Fruit fly (Drosophila melanogaster) whole organism, pupa: Measurements from ENCODE around the gene CG13028.

Experiments used
- CG10348 ChIP-seq: fragments of 200-800 bp; sonication (Bioruptor generic); IDR thresholded peaks from 2 replicates; pipeline ENCODE4 v1.3.6; 2022; ENCODE audit warnings: missing biosample characterization, missing genetic modification characterization
- CG12605 ChIP-seq: fragments of 200-800 bp; sonication (Bioruptor generic); IDR thresholded peaks from 2 replicates; pipeline ENCODE4 v1.3.6; 2022; ENCODE audit warnings: missing biosample characterization, missing genetic modification characterization
- CG13204 ChIP-seq: fragments of 200-800 bp; sonication (Bioruptor generic); optimal IDR thresholded peaks from 2 replicates; lab custom pipeline; 2018; ENCODE audit warnings: missing biosample characterization, mild to moderate bottlenecking, missing genetic modification characterization, moderate library complexity
- CG14655 ChIP-seq: fragments of 200-800 bp; sonication (Bioruptor generic); optimal IDR thresholded peaks from 3 replicates; lab custom pipeline; 2017; ENCODE audit warnings: mild to moderate bottlenecking, missing biosample characterization, missing genetic modification reagents, missing genetic modification characterization
- CG15710 ChIP-seq: fragments of 200-800 bp; sonication (Bioruptor generic); optimal IDR thresholded peaks from 2 replicates; lab custom pipeline; 2018; ENCODE audit warnings: missing biosample characterization, mild to moderate bottlenecking, missing genetic modification characterization, moderate library complexity
- CG17806 ChIP-seq: fragments of 200-800 bp; sonication (Bioruptor generic); optimal IDR thresholded peaks from 2 replicates; lab custom pipeline; 2018; ENCODE audit warnings: missing biosample characterization, mild to moderate bottlenecking, missing genetic modification characterization, moderate library complexity
- CG32121 ChIP-seq: fragments of 200-800 bp; sonication (Bioruptor generic); IDR thresholded peaks from 2 replicates; pipeline ENCODE4 v1.3.6; 2022; ENCODE audit warnings: missing biosample characterization, missing genetic modification characterization
- CG34367 ChIP-seq: fragments of 200-800 bp; sonication (Bioruptor generic); optimal IDR thresholded peaks from 2 replicates; lab custom pipeline; 2018; ENCODE audit warnings: missing biosample characterization, mild to moderate bottlenecking, missing genetic modification characterization
- CG4496 ChIP-seq: fragments of 200-800 bp; sonication (Bioruptor generic); IDR thresholded peaks from 3 replicates; pipeline ENCODE4 v1.3.6; 2022; ENCODE audit warnings: missing biosample characterization, missing genetic modification characterization
- CG8159 ChIP-seq: fragments of 200-800 bp; sonication (Bioruptor generic); optimal IDR thresholded peaks from 3 replicates; lab custom pipeline; 2018; ENCODE audit warnings: missing biosample characterization, mild to moderate bottlenecking, missing genetic modification characterization, moderate library complexity
- CG8301 ChIP-seq: fragments of 200-800 bp; sonication (Bioruptor generic); optimal IDR thresholded peaks from 2 replicates; lab custom pipeline; 2018; ENCODE audit warnings: missing biosample characterization, mild to moderate bottlenecking, missing genetic modification characterization
- CG9948 ChIP-seq: fragments of 200-800 bp; sonication (Bioruptor generic); optimal IDR thresholded peaks from 2 replicates; lab custom pipeline; 2018; ENCODE audit warnings: missing biosample characterization, mild to moderate bottlenecking, missing genetic modification characterization, moderate library complexity
- D1 ChIP-seq: fragments of 200-800 bp; sonication (Bioruptor generic); optimal IDR thresholded peaks from 2 replicates; lab custom pipeline; 2018; ENCODE audit warnings: missing biosample characterization, mild to moderate bottlenecking, missing genetic modification characterization, moderate library complexity
- EcR ChIP-seq: fragments of 200-800 bp; sonication (Bioruptor generic); optimal IDR thresholded peaks from 3 replicates; lab custom pipeline; 2019; ENCODE audit warnings: missing biosample characterization, missing genetic modification characterization, mild to moderate bottlenecking, moderate library complexity, missing genetic modification reagents
- Ets98B ChIP-seq: fragments of 200-800 bp; sonication (Bioruptor generic); IDR thresholded peaks from 2 replicates; pipeline ENCODE4 v1.3.6; 2022; ENCODE audit warnings: missing biosample characterization, missing genetic modification characterization
- Pif1A ChIP-seq: fragments of 200-800 bp; sonication (Bioruptor generic); optimal IDR thresholded peaks from 3 replicates; lab custom pipeline; 2016; ENCODE audit warnings: missing biosample characterization, missing genetic modification characterization
- Pif1B ChIP-seq: fragments of 200-800 bp; sonication (Bioruptor generic); optimal IDR thresholded peaks from 3 replicates; lab custom pipeline; 2016; ENCODE audit warnings: missing biosample characterization, missing genetic modification characterization
- Snoo ChIP-seq: fragments of 200-800 bp; sonication (Bioruptor generic); optimal IDR thresholded peaks from 3 replicates; lab custom pipeline; 2017; ENCODE audit warnings: missing biosample characterization, mild to moderate bottlenecking, missing genetic modification characterization, inconsistent platforms
- fd96Ca ChIP-seq: fragments of 200-800 bp; sonication (Bioruptor generic); IDR thresholded peaks from 3 replicates; pipeline ENCODE4 v1.3.6; 2022; ENCODE audit warnings: missing biosample characterization, missing genetic modification characterization
- gl ChIP-seq: fragments of 200-800 bp; sonication (Bioruptor generic); optimal IDR thresholded peaks from 2 replicates; lab custom pipeline; 2018; ENCODE audit warnings: missing biosample characterization, mild to moderate bottlenecking, missing genetic modification characterization
- rn ChIP-seq: fragments of 200-800 bp; sonication (Bioruptor generic); IDR thresholded peaks from 2 replicates; pipeline ENCODE4 v1.3.6; 2022; ENCODE audit warnings: missing biosample characterization, missing genetic modification characterization

CG13028 gene

DNA sequence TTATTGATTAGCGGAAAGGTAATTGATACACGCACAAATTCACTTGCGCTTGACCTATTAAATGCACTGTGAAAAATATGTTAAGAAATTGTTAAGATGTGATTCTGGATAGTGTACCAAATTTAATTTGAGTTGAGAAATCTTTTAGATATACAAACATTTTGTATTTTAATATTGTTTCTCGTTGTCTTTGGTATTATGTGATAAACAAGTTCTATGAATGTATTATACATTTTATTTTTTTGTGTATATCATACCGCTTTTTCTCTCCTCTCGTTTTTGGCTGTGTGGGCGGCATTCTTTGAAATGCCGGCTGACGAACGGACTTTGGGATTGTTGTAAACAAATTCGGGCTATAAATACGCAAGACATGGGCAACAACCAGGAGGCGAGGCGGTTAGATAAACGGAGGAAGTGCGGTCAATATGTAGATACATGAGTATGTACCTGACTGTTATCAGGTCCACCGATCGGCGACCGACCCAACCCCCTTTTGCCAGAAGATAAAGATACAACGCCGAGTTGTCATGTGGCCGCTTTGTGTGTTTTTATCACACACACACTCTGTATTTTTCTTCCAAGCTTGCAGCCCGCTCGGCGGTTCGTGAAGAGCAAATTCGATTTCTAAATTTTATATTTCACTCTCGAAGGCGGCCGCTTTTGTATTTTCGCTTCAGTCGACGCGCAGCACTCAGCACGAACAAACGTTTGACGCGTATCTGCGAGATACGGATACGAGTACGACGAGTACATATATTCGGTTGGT is 33.9 kb downstream of the CG13028 start:
- TF ChIP-seq CG4496 (GFP tag; lab: Robert Waterston, UW) (0 out of 3 replicates have a peak, but pooled peaks have one; percentile 7), Ets98B (GFP tag; lab: Robert Waterston, UW) (no peak), CG34367 (tag; lab: Kevin White, UChicago) (no peak), Pif1A (GFP tag; lab: Kevin White, UChicago) (peak; percentile 31), CG32121 (GFP tag; lab: Robert Waterston, UW) (peak; percentile 9; the same call in 1 of the 2 replicates), Pif1B (GFP tag; lab: Kevin White, UChicago) (no peak), CG8159 (tag; lab: Kevin White, UChicago) (no peak), CG17806 (tag; lab: Kevin White, UChicago) (peak; percentile 20), CG10348 (no peak)

DNA sequence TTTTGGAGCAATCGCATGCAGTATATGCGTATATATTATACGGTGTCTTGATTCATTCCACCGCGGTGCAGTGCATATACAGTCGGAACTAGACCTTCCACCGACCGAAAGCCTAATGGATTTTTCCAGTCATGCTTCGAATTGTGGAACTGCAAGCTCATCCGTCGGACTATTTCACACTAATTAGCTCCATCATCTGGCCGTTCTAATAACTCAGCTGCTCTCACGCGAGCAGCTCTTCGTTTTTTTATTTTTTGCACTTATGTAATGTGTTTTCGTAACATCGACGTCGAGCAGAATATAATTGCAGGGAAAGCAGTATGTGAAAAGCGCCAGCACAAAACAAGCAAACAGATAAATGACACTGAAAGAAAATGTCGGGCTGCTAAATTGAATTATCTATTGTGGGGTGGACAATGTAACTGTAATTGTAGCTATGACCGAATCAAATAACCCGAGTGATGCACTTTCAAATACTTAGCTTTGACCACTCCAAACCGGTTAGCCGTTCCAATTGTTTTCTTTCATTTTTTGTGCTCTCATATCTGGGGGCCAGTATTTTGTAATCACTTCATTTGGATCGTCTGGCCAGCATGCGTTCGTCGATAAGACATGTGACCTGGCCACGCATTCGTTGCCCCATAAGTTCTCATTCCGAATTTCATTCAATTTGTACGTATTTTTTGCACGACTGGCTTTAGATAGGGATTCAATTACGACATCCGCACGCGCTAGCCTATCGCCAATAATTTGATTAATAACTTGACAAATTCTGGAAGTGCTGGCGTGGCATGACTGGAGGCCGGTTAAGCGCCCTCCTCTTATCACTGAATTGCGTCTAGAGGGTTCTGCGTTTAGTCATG is 34.7 kb downstream of the CG13028 start, which contains the start of gene Cpr73D:
Gene Cpr73D, minus strand, starts transcription at position 156 of the 863 bp plus-strand sequence.
- TF ChIP-seq CG8159 (tag; lab: Kevin White, UChicago) (no peak), EcR (GFP tag; lab: Kevin White, UChicago) (no peak), Snoo (tag; lab: Kevin White, UChicago) (peak; percentile 1), Ets98B (GFP tag; lab: Robert Waterston, UW) (peak; percentile 57; the same call in 1 of the 2 replicates), fd96Ca (peak; percentile 53; the same call in 2 of the 3 replicates), rn (GFP tag; lab: Robert Waterston, UW) (no peak), CG4496 (GFP tag; lab: Robert Waterston, UW) (peak; percentile 58), D1 (tag; lab: Kevin White, UChicago) (no peak), CG32121 (GFP tag; lab: Robert Waterston, UW) (peak; percentile 49), CG12605 (GFP tag; lab: Robert Waterston, UW) (no peak), CG9948 (tag; lab: Kevin White, UChicago) (no peak)

DNA sequence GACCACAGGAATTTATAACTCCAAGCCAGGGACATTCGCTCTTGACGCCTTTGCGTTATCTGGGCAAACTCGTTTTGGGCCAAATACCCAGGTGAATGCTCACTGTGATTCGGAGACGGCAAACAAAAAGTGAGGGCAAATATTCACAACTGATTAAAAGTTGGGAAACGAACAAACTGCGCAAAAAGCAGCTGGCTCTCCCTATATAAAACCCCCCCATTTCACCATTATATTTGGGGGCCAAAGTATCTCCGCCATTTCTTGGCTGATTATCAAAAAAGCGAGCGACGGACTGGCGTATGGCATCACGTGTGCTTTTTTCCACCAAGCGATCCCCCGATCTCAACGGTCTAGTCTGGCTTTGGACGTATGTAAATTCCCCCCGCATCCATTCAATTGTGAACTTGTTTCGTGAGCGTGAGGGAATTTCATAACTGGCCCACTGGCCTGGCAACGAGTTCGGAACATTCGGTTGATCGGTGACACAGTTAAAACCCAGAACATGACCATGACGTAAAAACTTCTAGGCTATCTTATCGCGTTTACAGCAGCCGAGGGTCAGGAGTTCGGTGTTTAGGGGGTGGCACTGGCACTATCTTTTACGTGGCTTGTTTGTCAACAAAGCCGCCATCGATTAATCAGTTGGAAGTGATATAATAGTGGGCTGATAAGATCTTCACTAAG is 35.5 kb downstream of the CG13028 start:
- TF ChIP-seq CG14655: no peak
- peak; percentile 3 for TF ChIP-seq EcR (GFP tag; lab: Kevin White, UChicago)
- TF ChIP-seq, all 21 proteins: peak for 1

DNA sequence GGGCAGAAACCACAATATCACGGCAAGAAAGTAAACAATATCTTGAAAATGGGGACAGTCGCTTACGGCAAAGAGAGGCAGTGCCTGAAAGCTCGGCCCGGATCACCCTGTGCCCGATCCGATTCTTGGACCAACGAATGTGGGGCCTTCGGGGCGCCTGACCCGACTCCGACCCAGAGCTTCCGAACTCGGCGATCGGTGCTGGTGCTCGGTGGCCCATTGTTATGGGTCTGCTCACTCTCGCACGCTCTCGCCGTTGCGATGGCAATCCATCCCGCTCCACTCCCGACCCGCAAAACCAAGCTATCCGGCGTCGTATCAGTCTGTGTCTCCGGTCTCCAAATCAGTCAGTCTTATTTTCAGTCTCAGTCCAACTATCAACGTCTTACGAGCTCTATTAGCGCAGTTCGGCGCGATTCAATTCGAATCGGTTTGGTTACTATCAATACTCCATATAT is 46.6 kb downstream of the CG13028 start, which contains the start of gene Exn:
Gene Exn, plus strand, starts transcription at position 362 of the 458 bp plus-strand sequence.
- TF ChIP-seq CG17806 (tag; lab: Kevin White, UChicago) (no peak), D1 (tag; lab: Kevin White, UChicago) (no peak), CG34367 (tag; lab: Kevin White, UChicago) (no peak), CG32121 (GFP tag; lab: Robert Waterston, UW) (peak; percentile 41; the same call in 1 of the 2 replicates), gl (tag; lab: Kevin White, UChicago) (peak; percentile 11), CG8159 (tag; lab: Kevin White, UChicago) (no peak), CG12605 (GFP tag; lab: Robert Waterston, UW) (no peak; the same call in 1 of the 2 replicates), CG4496 (GFP tag; lab: Robert Waterston, UW) (peak; percentile 90), EcR (GFP tag; lab: Kevin White, UChicago) (peak; percentile 72), rn (GFP tag; lab: Robert Waterston, UW) (no peak), CG15710 (tag; lab: Kevin White, UChicago) (no peak), fd96Ca (0 out of 3 replicates have a peak, but pooled peaks have one; percentile 46), Ets98B (GFP tag; lab: Robert Waterston, UW) (peak; percentile 46), CG8301 (tag; lab: Kevin White, UChicago) (no peak), Pif1A (GFP tag; lab: Kevin White, UChicago) (peak; percentile 45), CG10348 (no peak), CG9948 (tag; lab: Kevin White, UChicago) (no peak), Snoo (tag; lab: Kevin White, UChicago) (peak; percentile 66), CG13204 (GFP tag; lab: Kevin White, UChicago) (no peak), CG14655 (no peak), Pif1B (GFP tag; lab: Kevin White, UChicago) (peak; percentile 66)
